Fruit fly (Drosophila melanogaster) whole organism, wandering third instar larva: ENCODE results near the gene M6.

Experiments used
- Abd-B ChIP-seq: fragments of >200 bp; optimal IDR thresholded peaks from 2 replicates; lab custom pipeline; 2017; ENCODE audit warnings: missing biosample characterization, missing genetic modification characterization
- CG32264 ChIP-seq: fragments of 200-800 bp; sonication (Bioruptor generic); optimal IDR thresholded peaks from 2 replicates; lab custom pipeline; 2016; ENCODE audit warnings: missing biosample characterization, missing genetic modification characterization
- CG9705 ChIP-seq: fragments of 200-800 bp; sonication (Bioruptor generic); optimal IDR thresholded peaks from 2 replicates; lab custom pipeline; 2018; ENCODE audit warnings: missing biosample characterization, mild to moderate bottlenecking, missing genetic modification characterization
- CrebA ChIP-seq: fragments of 200-800 bp; sonication (Bioruptor generic); optimal IDR thresholded peaks from 2 replicates; lab custom pipeline; 2016; ENCODE audit warnings: missing biosample characterization, mild to moderate bottlenecking, missing genetic modification characterization, borderline replicate concordance
- Dif ChIP-seq: fragments of 200-275, 200-300 bp; sonication (Bioruptor generic); optimal IDR thresholded peaks from 2 replicates; lab custom pipeline; 2018; ENCODE audit warnings: missing biosample characterization, missing genetic modification characterization; ENCODE audit not compliant: partially characterized antibody
- GATAd ChIP-seq: sonication (Bioruptor generic); optimal IDR thresholded peaks from 2 replicates; lab custom pipeline; 2016; ENCODE audit warnings: missing biosample characterization, missing genetic modification characterization
- HLH106 ChIP-seq: fragments of 200-800 bp; optimal IDR thresholded peaks from 3 replicates; lab custom pipeline; 2019; ENCODE audit warnings: missing biosample characterization, mild to moderate bottlenecking, missing genetic modification characterization, moderate library complexity
- Hr78 ChIP-seq: fragments of >200 bp; optimal IDR thresholded peaks from 2 replicates; lab custom pipeline; 2017; ENCODE audit warnings: missing biosample characterization, missing genetic modification characterization
- Hr83 ChIP-seq: fragments of 200-300 bp; sonication (Bioruptor generic); optimal IDR thresholded peaks from 2 replicates; lab custom pipeline; 2016; ENCODE audit warnings: missing biosample characterization, mild to moderate bottlenecking, missing genetic modification characterization, moderate library complexity; ENCODE audit not compliant: poor library complexity, severe bottlenecking
- Jra ChIP-seq: sonication (Bioruptor generic); optimal IDR thresholded peaks from 2 replicates; lab custom pipeline; 2016; ENCODE audit warnings: missing biosample characterization, missing genetic modification characterization
- Mio ChIP-seq: sonication (Bioruptor generic); optimal IDR thresholded peaks from 2 replicates; lab custom pipeline; 2016; ENCODE audit warnings: missing biosample characterization, missing genetic modification characterization
- Myc ChIP-seq: fragments of >200 bp; optimal IDR thresholded peaks from 2 replicates; lab custom pipeline; 2017
- N ChIP-seq: fragments of >200 bp; optimal IDR thresholded peaks from 2 replicates; lab custom pipeline; 2018; ENCODE audit warnings: missing biosample characterization, missing external identifiers, missing genetic modification characterization
- OdsH ChIP-seq: fragments of 200-800 bp; sonication (Bioruptor generic); optimal IDR thresholded peaks from 2 replicates; lab custom pipeline; 2016; ENCODE audit warnings: missing biosample characterization, mild to moderate bottlenecking, missing genetic modification characterization
- Rel ChIP-seq, 2 experiments: fragments of 200-800 bp; sonication (Bioruptor generic) in 1 of 2; optimal IDR thresholded peaks; 2 replicates in 1 of 2; 3 replicates in 1 of 2; lab custom pipeline; 2016 to 2019; ENCODE audit warnings: mild to moderate bottlenecking in 2 of 2, missing biosample characterization in 2 of 2, missing genetic modification characterization in 2 of 2, moderate library complexity in 1 of 2
- Sp1 ChIP-seq: fragments of 200-800 bp; sonication (Bioruptor generic); optimal IDR thresholded peaks from 3 replicates; lab custom pipeline; 2019; ENCODE audit warnings: missing biosample characterization, mild to moderate bottlenecking, missing genetic modification characterization, moderate library complexity
- Vsx2 ChIP-seq: fragments of 200-300, 225-300 bp; sonication (Bioruptor generic); optimal IDR thresholded peaks from 2 replicates; lab custom pipeline; 2018; ENCODE audit warnings: missing biosample characterization, missing genetic modification characterization; ENCODE audit not compliant: partially characterized antibody
- br ChIP-seq: fragments of 200-800 bp; sonication (Bioruptor generic); optimal IDR thresholded peaks from 2 replicates; lab custom pipeline; 2016; ENCODE audit warnings: missing biosample characterization, missing genetic modification characterization
- brk ChIP-seq: fragments of 200-800 bp; sonication (Bioruptor generic); optimal IDR thresholded peaks from 2 replicates; lab custom pipeline; 2016; ENCODE audit warnings: missing biosample characterization, mild to moderate bottlenecking, missing genetic modification characterization
- dl ChIP-seq, 2 experiments: fragments of 175-275, 200-275 bp in 1 of 2; fragments of 200-275 bp in 1 of 2; sonication (Bioruptor generic); optimal IDR thresholded peaks; lab custom pipeline; 2018; ENCODE audit warnings: mild to moderate bottlenecking in 2 of 2, missing biosample characterization in 2 of 2, missing genetic modification characterization in 2 of 2, moderate library complexity in 2 of 2; ENCODE audit not compliant: partially characterized antibody in 2 of 2, insufficient read depth in 1 of 2
- dmrt93B ChIP-seq: fragments of 200-800 bp; sonication (Bioruptor generic); optimal IDR thresholded peaks from 2 replicates; lab custom pipeline; 2018; ENCODE audit warnings: missing biosample characterization, mild to moderate bottlenecking, missing genetic modification characterization
- dsf ChIP-seq: sonication (Bioruptor generic); optimal IDR thresholded peaks from 2 replicates; lab custom pipeline; 2016; ENCODE audit warnings: missing biosample characterization, missing genetic modification characterization, borderline replicate concordance
- ey ChIP-seq: fragments of 200-800 bp; sonication (Bioruptor generic); optimal IDR thresholded peaks from 2 replicates; lab custom pipeline; 2016; ENCODE audit warnings: missing biosample characterization, missing genetic modification characterization
- foxo ChIP-seq, 2 experiments: fragments of 200-800 bp; sonication (Bioruptor generic); optimal IDR thresholded peaks; 2 replicates in 1 of 2; 3 replicates in 1 of 2; lab custom pipeline; 2016 to 2017; ENCODE audit warnings: missing biosample characterization in 2 of 2, missing genetic modification characterization in 2 of 2
- fru ChIP-seq: fragments of 200-800 bp; sonication (Bioruptor generic); optimal IDR thresholded peaks from 3 replicates; lab custom pipeline; 2016; ENCODE audit warnings: missing biosample characterization, mild to moderate bottlenecking, missing genetic modification characterization
- jim ChIP-seq: fragments of 175-275, 200-325 bp; sonication (Bioruptor generic); optimal IDR thresholded peaks from 2 replicates; lab custom pipeline; 2016; ENCODE audit warnings: missing biosample characterization, mild to moderate bottlenecking, missing genetic modification characterization
- lola ChIP-seq: fragments of >200 bp; optimal IDR thresholded peaks from 2 replicates; lab custom pipeline; 2017; ENCODE audit warnings: missing biosample characterization, missing genetic modification characterization
- pan ChIP-seq: fragments of >200 bp; optimal IDR thresholded peaks from 2 replicates; lab custom pipeline; 2017
- psq ChIP-seq: fragments of 200-800 bp; sonication (Bioruptor generic); optimal IDR thresholded peaks from 3 replicates; lab custom pipeline; 2017; ENCODE audit warnings: missing biosample characterization, mild to moderate bottlenecking, missing genetic modification characterization, moderate library complexity
- rgr ChIP-seq: fragments of 200-800 bp; sonication (Bioruptor generic); optimal IDR thresholded peaks from 3 replicates; lab custom pipeline; 2016; ENCODE audit warnings: missing biosample characterization, mild to moderate bottlenecking, missing genetic modification characterization
- sv ChIP-seq: fragments of 200-800 bp; sonication (Bioruptor generic); optimal IDR thresholded peaks from 3 replicates; lab custom pipeline; 2016; ENCODE audit warnings: missing biosample characterization, missing genetic modification characterization
- usp ChIP-seq: fragments of >200 bp; optimal IDR thresholded peaks from 2 replicates; lab custom pipeline; 2017; ENCODE audit warnings: missing biosample characterization, missing genetic modification characterization
- woc ChIP-seq: sonication (Bioruptor generic); optimal IDR thresholded peaks from 2 replicates; lab custom pipeline; 2016; ENCODE audit warnings: missing biosample characterization, mild to moderate bottlenecking, missing genetic modification characterization

Gene M6

dm6 chr3L:21483837-21484236 is 23.8 kb upstream of the M6 start:
- no peak for TF ChIP-seq jim (GFP tag; lab: Kevin White, UChicago)
- no peak for TF ChIP-seq Dif (GFP tag; lab: Kevin White, UChicago)
- no peak for TF ChIP-seq Rel (GFP tag; optimal IDR thresholded peaks at IDR 0.05; lab: Kevin White, UChicago)
- TF ChIP-seq Rel (tag; optimal IDR thresholded peaks at IDR 0.05; lab: Kevin White, UChicago) = no peak
- TF ChIP-seq brk (GFP tag; lab: Kevin White, UChicago) = no peak
- no peak for TF ChIP-seq Abd-B (GFP tag; lab: Kevin White, UChicago)
- TF ChIP-seq dsf (GFP tag; lab: Kevin White, UChicago) = no peak
- peak; percentile 2 for TF ChIP-seq psq (GFP tag; lab: Kevin White, UChicago)
- no peak for TF ChIP-seq GATAd (GFP tag; lab: Kevin White, UChicago)
- peak; percentile 98 for TF ChIP-seq Myc (lab: Kevin White, UChicago)
- TF ChIP-seq rgr (GFP tag; lab: Kevin White, UChicago) = no peak
- TF ChIP-seq Jra = no peak
- TF ChIP-seq ey (GFP tag; lab: Kevin White, UChicago) = no peak
- TF ChIP-seq fru = no peak
- TF ChIP-seq sv (GFP tag; lab: Kevin White, UChicago) = no peak
- TF ChIP-seq br = no peak
- TF ChIP-seq pan (lab: Kevin White, UChicago) = no peak
- TF ChIP-seq, all 38 proteins: peak for 2

- TF ChIP-seq N (GFP tag; lab: Kevin White, UChicago) = no peak
- TF ChIP-seq rgr (GFP tag; lab: Kevin White, UChicago) = no peak
- TF ChIP-seq jim (GFP tag; lab: Kevin White, UChicago) = no peak
- TF ChIP-seq Jra = no peak
- TF ChIP-seq fru = no peak
- TF ChIP-seq Hr83 (GFP tag; lab: Kevin White, UChicago) = no peak
- no peak for TF ChIP-seq woc (GFP tag; lab: Kevin White, UChicago)
- no peak for TF ChIP-seq dmrt93B (GFP tag; lab: Kevin White, UChicago)
- TF ChIP-seq foxo (GFP tag; optimal IDR thresholded peaks at IDR 0.05; lab: Kevin White, UChicago) = no peak
- TF ChIP-seq dl (GFP tag; optimal IDR thresholded peaks at IDR 0.05; lab: Kevin White, UChicago; ENCODE audit: insufficient read depth in 1 of 2, partially characterized antibody in 2 of 2) = no peak
- no peak for TF ChIP-seq usp (GFP tag; lab: Kevin White, UChicago)
- no peak for TF ChIP-seq br
- TF ChIP-seq Dif (GFP tag; lab: Kevin White, UChicago) = no peak
- no peak for TF ChIP-seq Hr78 (GFP tag; lab: Kevin White, UChicago)
- no peak for TF ChIP-seq HLH106 (tag; lab: Kevin White, UChicago)
- TF ChIP-seq CG9705 (GFP tag; lab: Kevin White, UChicago) = no peak
- TF ChIP-seq Abd-B (GFP tag; lab: Kevin White, UChicago) = no peak
- TF ChIP-seq pan (lab: Kevin White, UChicago) = no peak
- no peak for TF ChIP-seq OdsH (GFP tag; lab: Kevin White, UChicago)
- no peak for TF ChIP-seq sv (GFP tag; lab: Kevin White, UChicago)
Observed at dm6 chr3L:21490486-21490885, 17.2 kb upstream of the M6 start, which contains the start of gene Neu2. Gene Neu2, minus strand, starts transcription at chr3L:21490586.

dm6 chr3L:21492723-21493316 is 14.8 kb upstream of the M6 start, which contains the start of the genes CG7202 and CG7519:
Gene CG7202, minus strand, starts transcription at chr3L:21492773.
Gene CG7519, plus strand, starts transcription at chr3L:21493083.
- TF ChIP-seq Jra = no peak
- TF ChIP-seq lola (GFP tag; lab: Kevin White, UChicago) = no peak
- peak; percentile 11 for TF ChIP-seq Vsx2 (GFP tag; lab: Kevin White, UChicago)
- TF ChIP-seq CrebA (GFP tag; lab: Kevin White, UChicago) = no peak
- TF ChIP-seq dmrt93B (GFP tag; lab: Kevin White, UChicago) = no peak
- TF ChIP-seq pan (lab: Kevin White, UChicago) = no peak
- TF ChIP-seq CG32264 (GFP tag; lab: Kevin White, UChicago) = no peak

dm6 chr3L:21496502-21496864 is 11.2 kb upstream of the M6 start:
- TF ChIP-seq dl (GFP tag; optimal IDR thresholded peaks at IDR 0.05; lab: Kevin White, UChicago; ENCODE audit: insufficient read depth in 1 of 2, partially characterized antibody in 2 of 2) (no peak), brk (GFP tag; lab: Kevin White, UChicago) (no peak), foxo (GFP tag; optimal IDR thresholded peaks at IDR 0.05; lab: Kevin White, UChicago) (no peak), N (GFP tag; lab: Kevin White, UChicago) (no peak), HLH106 (tag; lab: Kevin White, UChicago) (no peak), psq (GFP tag; lab: Kevin White, UChicago) (no peak), Mio (GFP tag; lab: Kevin White, UChicago) (no peak), Sp1 (no peak), Dif (GFP tag; lab: Kevin White, UChicago) (no peak), GATAd (GFP tag; lab: Kevin White, UChicago) (no peak), jim (GFP tag; lab: Kevin White, UChicago) (no peak), pan (lab: Kevin White, UChicago) (no peak), Vsx2 (GFP tag; lab: Kevin White, UChicago) (no peak), sv (GFP tag; lab: Kevin White, UChicago) (no peak), Hr78 (GFP tag; lab: Kevin White, UChicago) (no peak)
